Worm (Caenorhabditis elegans): Measurements from ENCODE around the gene Y19D2B.2.

Y19D2B.2 gene

ce11 chrII:10949383-10949782 lies 25.3 kb downstream of the Y19D2B.2 start (continued):
- TF ChIP-seq unc-62 (GFP tag; optimal IDR thresholded peaks at IDR 0.05 in 1 of 2) (peak in 1 of 2 experiments; percentile 14), unc-62 (tag; optimal IDR thresholded peaks at IDR 0.05) (no peak), ztf-11 (tag; optimal IDR thresholded peaks at IDR 0.05) (no peak), madf-5 (GFP tag; IDR thresholded peaks at IDR 0.05) (no peak), hlh-30 (tag; optimal IDR thresholded peaks at IDR 0.05; ENCODE audit: insufficient read depth) (no peak), F44E2.7 (GFP tag; IDR thresholded peaks at IDR 0.05) (no peak), hmg-1.1 (GFP tag; IDR thresholded peaks at IDR 0.05) (no peak), unc-130 (GFP tag; optimal IDR thresholded peaks at IDR 0.05) (no peak), mxl-3 (GFP tag; optimal IDR thresholded peaks at IDR 0.05) (peak; percentile 32), ceh-20 (GFP tag; IDR thresholded peaks at IDR 0.05) (no peak), Y48G9A.11 (GFP tag; IDR thresholded peaks at IDR 0.05) (no peak), nhr-41 (GFP tag; IDR thresholded peaks at IDR 0.05) (no peak), sdz-12 (GFP tag; optimal IDR thresholded peaks at IDR 0.05) (no peak)

- no peak for TF ChIP-seq daf-8 (GFP tag; IDR thresholded peaks at IDR 0.05)
- TF ChIP-seq mxl-3 (GFP tag; optimal IDR thresholded peaks at IDR 0.05) = peak; percentile 92
- no peak for TF ChIP-seq lin-13 (GFP tag; optimal IDR thresholded peaks at IDR 0.05)
- TF ChIP-seq unc-62 (GFP tag; optimal IDR thresholded peaks at IDR 0.05 in 1 of 2) = peak in 1 of 2 experiments; percentile 31
- TF ChIP-seq unc-62 (tag; optimal IDR thresholded peaks at IDR 0.05) = no peak
- TF ChIP-seq Y5F2A.4 (GFP tag; optimal IDR thresholded peaks at IDR 0.05) = no peak
- TF ChIP-seq daf-16 (GFP tag; optimal IDR thresholded peaks at IDR 0.05) = no peak
- peak; percentile 68 for TF ChIP-seq daf-16 (tag; optimal IDR thresholded peaks at IDR 0.05)
- TF ChIP-seq nhr-28 (tag; optimal IDR thresholded peaks at IDR 0.05) = peak; percentile 98
- peak; percentile 31; the same call in 1 of the 2 replicates for TF ChIP-seq hmg-1.1 (GFP tag; IDR thresholded peaks at IDR 0.05)
- no peak for TF ChIP-seq nhr-42 (GFP tag; IDR thresholded peaks at IDR 0.05)
- 0 out of 2 replicates have a peak, but pooled peaks have one; percentile 11 for TF ChIP-seq pha-4 (GFP tag; IDR thresholded peaks at IDR 0.05)
- no peak for TF ChIP-seq pha-4 (tag; optimal IDR thresholded peaks at IDR 0.05)
- TF ChIP-seq dmd-6 (GFP tag; IDR thresholded peaks at IDR 0.05) = peak; percentile 24; the same call in 1 of the 2 replicates
- TF ChIP-seq nhr-11 (tag; optimal IDR thresholded peaks at IDR 0.05) = peak; percentile 58
- peak; percentile 37 for TF ChIP-seq hlh-11 (tag; optimal IDR thresholded peaks at IDR 0.05)
- peak; percentile 38 for TF ChIP-seq pqm-1 (tag; optimal IDR thresholded peaks at IDR 0.05)
- peak; percentile 55 for TF ChIP-seq nhr-102 (tag; optimal IDR thresholded peaks at IDR 0.05)
- peak; percentile 1 for TF ChIP-seq nhr-77 (tag; optimal IDR thresholded peaks at IDR 0.05)
These were observed 26.1 kb downstream of the Y19D2B.2 start, which contains the start of gene gst-5 for ce11 chrII:10950107-10950679. Gene gst-5 (plus strand): TSS chrII:10950352.

- no peak for TF ChIP-seq ceh-28 (tag; optimal IDR thresholded peaks at IDR 0.05)
- TF ChIP-seq F37D6.2 (tag; optimal IDR thresholded peaks at IDR 0.05) = no peak
- TF ChIP-seq unc-39 (tag; optimal IDR thresholded peaks at IDR 0.05) = no peak
- no peak for TF ChIP-seq attf-4 (tag; optimal IDR thresholded peaks at IDR 0.05)
These were observed 29.0 kb downstream of the Y19D2B.2 start, which contains the start of gene nos-1 for ce11 chrII:10953065-10953464. Gene nos-1 (minus strand): TSS chrII:10953165.

- TF ChIP-seq nhr-102 (tag; optimal IDR thresholded peaks at IDR 0.05) (no peak), unc-62 (GFP tag; optimal IDR thresholded peaks at IDR 0.05 in 1 of 2) (peak in 1 of 2 experiments; percentile 95), unc-62 (tag; optimal IDR thresholded peaks at IDR 0.05) (no peak), zag-1 (tag; optimal IDR thresholded peaks at IDR 0.05) (no peak), aha-1 (tag) (peak; percentile 36), fkh-10 (GFP tag; optimal IDR thresholded peaks at IDR 0.05) (no peak)
These were observed 31.1 kb downstream of the Y19D2B.2 start for ce11 chrII:10955114-10955513.

ce11 chrII:10956793-10957192 lies 32.7 kb downstream of the Y19D2B.2 start, which contains the start of gene R03D7.8:
Gene R03D7.8 (minus strand): TSS chrII:10956893.
- TF ChIP-seq nhr-42 (GFP tag; IDR thresholded peaks at IDR 0.05) = no peak
- TF ChIP-seq hlh-30 (tag; optimal IDR thresholded peaks at IDR 0.05; ENCODE audit: insufficient read depth) = no peak
- TF ChIP-seq aha-1 (tag) = peak; percentile 12
- TF ChIP-seq unc-130 (GFP tag; optimal IDR thresholded peaks at IDR 0.05) = no peak
- TF ChIP-seq F44E2.7 (GFP tag; IDR thresholded peaks at IDR 0.05) = no peak
- no peak for TF ChIP-seq F26F4.8 (GFP tag; conservative IDR thresholded peaks at IDR 0.05)

Measured in whole organism, L4 larva.